Worm (Caenorhabditis elegans): ENCODE data around the gene phy-4.

phy-4 gene

ce11 chrV:19490461-19490860 lies 23.0 kb downstream of the phy-4 start, which contains the start of gene Y43F8B.7:
Gene Y43F8B.7 (plus strand): TSS chrV:19490761.
- no peak for TF ChIP-seq unc-62 (GFP tag; optimal IDR thresholded peaks at IDR 0.05)

- no peak for TF ChIP-seq unc-62 (GFP tag; optimal IDR thresholded peaks at IDR 0.05)
Observed at ce11 chrV:19485690-19486089, 27.8 kb downstream of the phy-4 start, which contains the start of gene Y43F8B.18. Gene Y43F8B.18 (plus strand): TSS chrV:19485990.

- TF ChIP-seq unc-62 (GFP tag; optimal IDR thresholded peaks at IDR 0.05): no peak
Observed at ce11 chrV:19485261-19485660, 28.2 kb downstream of the phy-4 start, which contains the start of gene Y43F8B.28. Gene Y43F8B.28 (plus strand): TSS chrV:19485319.

ce11 chrV:19484507-19484906 lies 28.9 kb downstream of the phy-4 start, which contains the start of gene Y43F8B.17:
Gene Y43F8B.17 (plus strand): TSS chrV:19484721.
- TF ChIP-seq unc-62 (GFP tag; optimal IDR thresholded peaks at IDR 0.05): no peak

ce11 chrV:19482535-19482934 lies 30.9 kb downstream of the phy-4 start, which contains the start of gene Y43F8B.22:
Gene Y43F8B.22 (plus strand): TSS chrV:19482835.
- no peak for TF ChIP-seq unc-62 (GFP tag; optimal IDR thresholded peaks at IDR 0.05)

ce11 chrV:19477852-19478251 lies 35.6 kb downstream of the phy-4 start, which contains the start of gene Y43F8B.9:
Gene Y43F8B.9 (plus strand): TSS chrV:19478152.
- no peak for TF ChIP-seq unc-62 (GFP tag; optimal IDR thresholded peaks at IDR 0.05)

ce11 chrV:19477302-19477701 lies 36.1 kb downstream of the phy-4 start:
- no peak for TF ChIP-seq unc-62 (GFP tag; optimal IDR thresholded peaks at IDR 0.05)

ce11 chrV:19473842-19474514 lies 39.5 kb downstream of the phy-4 start, which contains the start of gene Y43F8B.10:
Gene Y43F8B.10 (plus strand): TSS chrV:19474464.
- TF ChIP-seq unc-62 (GFP tag; optimal IDR thresholded peaks at IDR 0.05): no peak

- no peak for TF ChIP-seq unc-62 (GFP tag; optimal IDR thresholded peaks at IDR 0.05)
Observed at ce11 chrV:19470385-19470784, 43.1 kb downstream of the phy-4 start, which contains the start of gene Y43F8B.11. Gene Y43F8B.11 (plus strand): TSS chrV:19470685.

ce11 chrV:19468083-19468482 lies 45.4 kb downstream of the phy-4 start, which contains the start of gene Y43F8B.12:
Gene Y43F8B.12 (plus strand): TSS chrV:19468383.
- TF ChIP-seq unc-62 (GFP tag; optimal IDR thresholded peaks at IDR 0.05): no peak

- TF ChIP-seq unc-62 (GFP tag; optimal IDR thresholded peaks at IDR 0.05): no peak
Observed at ce11 chrV:19467574-19467973, 45.9 kb downstream of the phy-4 start, which contains the start of gene Y43F8B.23. Gene Y43F8B.23 (minus strand): TSS chrV:19467648.

- TF ChIP-seq unc-62 (GFP tag; optimal IDR thresholded peaks at IDR 0.05): no peak
Observed at ce11 chrV:19462612-19463011, 50.8 kb downstream of the phy-4 start, which contains the start of gene Y43F8B.25. Gene Y43F8B.25 (plus strand): TSS chrV:19462912.

Data from whole organism, dauer.